Worm (Caenorhabditis elegans) whole organism, young adult: ENCODE measurements around the gene F52G3.8.
A peak's percentile ranks its signal among the peaks of the same experiment; 100 is the strongest.

Experiments
- F55B11.4 ChIP-seq: sonication (generic microtip); optimal IDR thresholded peaks from 2 replicates; lab custom pipeline; 2016; ENCODE audit warnings: missing compliant biosample characterization, missing genetic modification characterization, borderline replicate concordance; ENCODE audit not compliant: insufficient read depth
- Y95B8A.8 ChIP-seq: fragments of 200-800 bp; sonication (Bioruptor generic); IDR thresholded peaks from 2 replicates; pipeline ENCODE4 v1.3.6; 2022; ENCODE audit warnings: missing genetic modification reagents, missing genetic modification characterization, missing compliant biosample characterization
- akir-1 ChIP-seq: fragments of 200-800 bp; sonication (Bioruptor generic); optimal IDR thresholded peaks from 2 replicates; lab custom pipeline; 2018; ENCODE audit warnings: mild to moderate bottlenecking, missing genetic modification characterization, moderate library complexity, missing compliant biosample characterization
- ama-1 ChIP-seq, 3 experiments: fragments of 150-350 bp in 1 of 3; sonication (generic microtip) in 2 of 3; optimal IDR thresholded peaks; 2 replicates each; lab custom pipeline; 2014 to 2018; ENCODE audit warnings: missing biosample characterization in 2 of 3, missing genetic modification characterization in 2 of 3, missing genetic modification reagents in 2 of 3
- ccch-3 ChIP-seq: fragments of 200-800 bp; sonication (Bioruptor generic); optimal IDR thresholded peaks from 2 replicates; lab custom pipeline; 2018; ENCODE audit warnings: mild to moderate bottlenecking, missing genetic modification characterization, missing compliant biosample characterization
- cebp-2 ChIP-seq: fragments of 200-800 bp; sonication (Bioruptor generic); IDR thresholded peaks from 2 replicates; pipeline ENCODE4 v1.3.6; 2022; ENCODE audit warnings: missing genetic modification characterization, missing compliant biosample characterization
- dox-1 ChIP-seq: fragments of 200-800 bp; sonication (Bioruptor generic); IDR thresholded peaks from 2 replicates; pipeline ENCODE4 v1.3.6; 2022; ENCODE audit warnings: missing genetic modification reagents, missing genetic modification characterization, missing compliant biosample characterization

ce11 chrX:16929560-16930332 lies 23.0 kb downstream of the F52G3.8 start:
- no peak for TF ChIP-seq ccch-3
- peak; percentile 89 for TF ChIP-seq Y95B8A.8 (GFP tag; lab: Robert Waterston, UW)
- peak; percentile 83 for TF ChIP-seq dox-1 (GFP tag; lab: Robert Waterston, UW)
- peak; percentile 27 for TF ChIP-seq akir-1
- TF ChIP-seq F55B11.4 (tag; lab: Kevin White, UChicago), result no peak
- peak; percentile 99 for TF ChIP-seq ama-1 (optimal IDR thresholded peaks at IDR 0.05; lab: Kevin White, UChicago)
- peak in 1 of 2 experiments; percentile 82 for TF ChIP-seq ama-1 (GFP tag; optimal IDR thresholded peaks at IDR 0.05; lab: Kevin White, UChicago)
- 0 out of 2 replicates have a peak, but pooled peaks have one; percentile 3 for TF ChIP-seq cebp-2 (GFP tag; lab: Robert Waterston, UW)
